Worm (Caenorhabditis elegans) whole organism, L1 larva: ENCODE measurements around the gene ZK218.1.

Experiments used
- aly-2 ChIP-seq: fragments of 150-350 bp; optimal IDR thresholded peaks from 2 replicates; lab custom pipeline; 2014; ENCODE audit warnings: missing biosample characterization, missing genetic modification characterization
- ceh-82 ChIP-seq, 3 experiments: fragments of 150-350 bp in 1 of 3; sonication (generic microtip) in 2 of 3; optimal IDR thresholded peaks; 2 replicates each; lab custom pipeline; 2014 to 2017; ENCODE audit warnings: missing biosample characterization in 3 of 3, missing genetic modification characterization in 3 of 3
- dsc-1 ChIP-seq: sonication (generic microtip); optimal IDR thresholded peaks from 2 replicates; lab custom pipeline; 2016; ENCODE audit warnings: mild to moderate bottlenecking, missing genetic modification characterization, missing compliant biosample characterization

ce11 chrV:17082718-17083117 lies 9.6 kb upstream of the ZK218.1 start, which contains the start of gene T05E12.9:
- TF ChIP-seq ceh-82 (tag; optimal IDR thresholded peaks at IDR 0.05; lab: Kevin White, UChicago) (no peak), dsc-1 (tag; lab: Kevin White, UChicago) (no peak), aly-2 (tag; lab: Kevin White, UChicago) (no peak)
